Worm (Caenorhabditis elegans) whole organism, early embryonic: ENCODE results near the gene fbxb-97.

ENCODE experiments used
- F13C5.2 ChIP-seq: sonication (generic microtip); optimal IDR thresholded peaks from 2 replicates; lab custom pipeline; 2017; ENCODE audit warnings: mild to moderate bottlenecking, missing genetic modification characterization, inconsistent platforms, missing compliant biosample characterization
- ama-1 ChIP-seq: fragments of 150-350 bp; optimal IDR thresholded peaks from 2 replicates; lab custom pipeline; 2014
- ceh-13 ChIP-seq: fragments of 200-800 bp; sonication (Bioruptor generic); optimal IDR thresholded peaks from 2 replicates; lab custom pipeline; 2018; ENCODE audit warnings: mild to moderate bottlenecking, missing genetic modification characterization, missing compliant biosample characterization
- ceh-36 ChIP-seq: sonication (generic microtip); optimal IDR thresholded peaks from 2 replicates; lab custom pipeline; 2016; ENCODE audit warnings: missing genetic modification characterization, inconsistent platforms, missing compliant biosample characterization
- hmg-4 ChIP-seq: fragments of 200-800 bp; sonication (Bioruptor generic); optimal IDR thresholded peaks from 2 replicates; lab custom pipeline; 2018; ENCODE audit warnings: mild to moderate bottlenecking, missing genetic modification characterization, missing compliant biosample characterization
- pes-1 ChIP-seq: fragments of 200-800 bp; sonication (Bioruptor generic); IDR thresholded peaks from 2 replicates; pipeline ENCODE4 v1.3.6; 2022; ENCODE audit warnings: missing genetic modification reagents, missing genetic modification characterization, missing compliant biosample characterization
- tbx-11 ChIP-seq: fragments of 200-800 bp; sonication (Bioruptor generic); IDR thresholded peaks from 2 replicates; pipeline ENCODE4 v1.3.6; 2022; ENCODE audit warnings: missing genetic modification characterization, missing compliant biosample characterization

- TF ChIP-seq tbx-11 (no peak), ama-1 (lab: Kevin White, UChicago) (no peak), F13C5.2 (tag; lab: Kevin White, UChicago) (no peak), ceh-13 (no peak), hmg-4 (no peak), ceh-36 (no peak), pes-1 (GFP tag; lab: Robert Waterston, UW) (no peak)
Observed at ce11 chrII:1816053-1816452, 31.9 kb downstream of the fbxb-97 start.
